Worm (Caenorhabditis elegans) whole organism, young adult: ENCODE measurements around the gene F18G5.1.
A peak's percentile ranks its signal among the peaks of the same experiment; 100 is the strongest.

ENCODE experiments used
- B0019.2 ChIP-seq: fragments of 200-800 bp; sonication (Bioruptor generic); conservative IDR thresholded peaks from 2 replicates; pipeline ENCODE4 v1.3.6; 2022; ENCODE audit warnings: missing genetic modification reagents, missing genetic modification characterization, missing compliant biosample characterization
- B0261.1 ChIP-seq: sonication (generic microtip); optimal IDR thresholded peaks from 2 replicates; lab custom pipeline; 2016; ENCODE audit warnings: mild to moderate bottlenecking, missing genetic modification characterization, moderate library complexity, missing compliant biosample characterization
- D2030.7 ChIP-seq: fragments of 200-800 bp; sonication (Bioruptor generic); IDR thresholded peaks from 2 replicates; pipeline ENCODE4 v1.3.6; 2022; ENCODE audit warnings: missing genetic modification reagents, missing genetic modification characterization, missing compliant biosample characterization
- F22D6.2 ChIP-seq: sonication (generic microtip); optimal IDR thresholded peaks from 2 replicates; lab custom pipeline; 2016; ENCODE audit warnings: mild to moderate bottlenecking, missing genetic modification characterization, missing compliant biosample characterization
- F39B2.1 ChIP-seq: fragments of 200-800 bp; sonication (Bioruptor generic); IDR thresholded peaks from 2 replicates; pipeline ENCODE4 v1.3.6; 2022; ENCODE audit warnings: missing genetic modification reagents, missing genetic modification characterization, missing compliant biosample characterization
- F55B11.4 ChIP-seq: sonication (generic microtip); optimal IDR thresholded peaks from 2 replicates; lab custom pipeline; 2016; ENCODE audit warnings: missing compliant biosample characterization, missing genetic modification characterization, borderline replicate concordance; ENCODE audit not compliant: insufficient read depth
- Y79H2A.3 ChIP-seq: fragments of 200-800 bp; sonication (Bioruptor generic); conservative IDR thresholded peaks from 2 replicates; pipeline ENCODE4 v1.3.6; 2022; ENCODE audit warnings: missing genetic modification reagents, missing genetic modification characterization, missing compliant biosample characterization
- aptf-2 ChIP-seq: fragments of 200-800 bp; sonication (Bioruptor generic); conservative IDR thresholded peaks from 2 replicates; pipeline ENCODE4 v1.3.6; 2022; ENCODE audit warnings: missing genetic modification reagents, missing genetic modification characterization, missing compliant biosample characterization
- atf-7 ChIP-seq: sonication (generic microtip); optimal IDR thresholded peaks from 2 replicates; lab custom pipeline; 2017; ENCODE audit warnings: mild to moderate bottlenecking, missing genetic modification characterization, missing compliant biosample characterization
- bed-2 ChIP-seq: fragments of 200-800 bp; sonication (Bioruptor generic); IDR thresholded peaks from 2 replicates; pipeline ENCODE4 v1.3.6; 2022; ENCODE audit warnings: missing genetic modification reagents, missing genetic modification characterization, missing compliant biosample characterization
- cebp-1 ChIP-seq, 2 experiments: fragments of 200-800 bp in 1 of 2; sonication (Bioruptor generic) in 1 of 2; sonication (generic microtip) in 1 of 2; IDR thresholded peaks in 1 of 2; optimal IDR thresholded peaks in 1 of 2; 2 replicates each; pipeline versions ENCODE4 v1.3.6 to Lab custom; 2017 to 2022; ENCODE audit warnings: missing compliant biosample characterization in 2 of 2, missing genetic modification characterization in 2 of 2, mild to moderate bottlenecking in 1 of 2, missing genetic modification reagents in 1 of 2, moderate library complexity in 1 of 2
- ceh-27 ChIP-seq: fragments of 200-800 bp; sonication (Bioruptor generic); optimal IDR thresholded peaks from 2 replicates; lab custom pipeline; 2018; ENCODE audit warnings: mild to moderate bottlenecking, missing genetic modification characterization, moderate library complexity, missing compliant biosample characterization
- ceh-58 ChIP-seq: fragments of 200-800 bp; sonication (Bioruptor generic); IDR thresholded peaks from 2 replicates; pipeline ENCODE4 v1.3.6; 2022; ENCODE audit warnings: missing genetic modification characterization, missing compliant biosample characterization
- ceh-79 ChIP-seq: sonication (generic microtip); optimal IDR thresholded peaks from 2 replicates; lab custom pipeline; 2017; ENCODE audit warnings: mild to moderate bottlenecking, missing genetic modification characterization, missing compliant biosample characterization
- die-1 ChIP-seq: sonication (generic microtip); optimal IDR thresholded peaks from 2 replicates; lab custom pipeline; 2016; ENCODE audit warnings: missing genotype, mild to moderate bottlenecking, missing genetic modification characterization, missing compliant biosample characterization
- egl-18 ChIP-seq: fragments of 200-800 bp; sonication (Bioruptor generic); IDR thresholded peaks from 2 replicates; pipeline ENCODE4 v1.3.6; 2022; ENCODE audit warnings: missing genetic modification reagents, missing genetic modification characterization, missing compliant biosample characterization
- hlh-12 ChIP-seq: sonication (generic microtip); optimal IDR thresholded peaks from 2 replicates; lab custom pipeline; 2016; ENCODE audit warnings: missing genetic modification characterization, missing compliant biosample characterization
- hlh-26 ChIP-seq: fragments of 200-800 bp; sonication (Bioruptor generic); conservative IDR thresholded peaks from 2 replicates; pipeline ENCODE4 v1.3.6; 2022; ENCODE audit warnings: missing genetic modification reagents, missing genetic modification characterization, missing compliant biosample characterization
- lin-40 ChIP-seq: sonication (generic microtip); optimal IDR thresholded peaks from 2 replicates; lab custom pipeline; 2016; ENCODE audit warnings: missing genetic modification characterization, mild to moderate bottlenecking, missing compliant biosample characterization, missing genotype, missing genetic modification reagents
- lsl-1 ChIP-seq: fragments of 200-800 bp; sonication (Bioruptor generic); optimal IDR thresholded peaks from 2 replicates; lab custom pipeline; 2018; ENCODE audit warnings: mild to moderate bottlenecking, missing genetic modification characterization, moderate library complexity, missing compliant biosample characterization
- nhr-80 ChIP-seq: sonication (generic microtip); optimal IDR thresholded peaks from 2 replicates; lab custom pipeline; 2016; ENCODE audit warnings: missing genetic modification characterization, missing compliant biosample characterization
- pha-4 ChIP-seq: fragments of 150-350 bp; sonication (generic microtip); optimal IDR thresholded peaks from 2 replicates; lab custom pipeline; 2014; ENCODE audit warnings: missing biosample characterization, missing genetic modification reagents, missing genetic modification characterization
- rpc-1 ChIP-seq, 2 experiments: fragments of 150-350 bp in 1 of 2; sonication (generic microtip) in 1 of 2; optimal IDR thresholded peaks; 2 replicates each; lab custom pipeline; 2014 to 2018; ENCODE audit warnings: missing biosample characterization in 1 of 2, missing genetic modification characterization in 1 of 2, missing genetic modification reagents in 1 of 2, missing genotype in 1 of 2
- sdz-38 ChIP-seq: sonication (generic microtip); optimal IDR thresholded peaks from 2 replicates; lab custom pipeline; 2016; ENCODE audit warnings: missing genotype, missing genetic modification characterization, missing compliant biosample characterization
- snpc-3.4 ChIP-seq: sonication (generic microtip); optimal IDR thresholded peaks from 2 replicates; lab custom pipeline; 2017; ENCODE audit warnings: missing genetic modification characterization, mild to moderate bottlenecking, missing compliant biosample characterization, antibody characterized with exemption, moderate library complexity, missing genotype, missing genetic modification reagents
- somi-1 ChIP-seq: fragments of 200-800 bp; sonication (Bioruptor generic); optimal IDR thresholded peaks from 2 replicates; lab custom pipeline; 2018; ENCODE audit warnings: mild to moderate bottlenecking, missing genetic modification characterization, missing compliant biosample characterization
- unc-62 ChIP-seq: fragments of 150-350 bp; optimal IDR thresholded peaks from 2 replicates; lab custom pipeline; 2014; ENCODE audit warnings: missing biosample characterization, missing genetic modification reagents, missing genetic modification characterization
- ztf-25 ChIP-seq: fragments of 200-800 bp; sonication (Bioruptor generic); IDR thresholded peaks from 2 replicates; pipeline ENCODE4 v1.3.6; 2022; ENCODE audit warnings: missing genetic modification reagents, missing genetic modification characterization, missing compliant biosample characterization
- ztf-28 ChIP-seq: fragments of 200-800 bp; sonication (Bioruptor generic); IDR thresholded peaks from 2 replicates; pipeline ENCODE4 v1.3.6; 2022; ENCODE audit warnings: missing genetic modification reagents, missing genetic modification characterization, missing compliant biosample characterization
- ztf-3 ChIP-seq: fragments of 200-800 bp; sonication (Bioruptor generic); optimal IDR thresholded peaks from 2 replicates; lab custom pipeline; 2018; ENCODE audit warnings: mild to moderate bottlenecking, missing genetic modification characterization, missing compliant biosample characterization
- ztf-6 ChIP-seq: fragments of 200-800 bp; sonication (Bioruptor generic); IDR thresholded peaks from 2 replicates; pipeline ENCODE4 v1.3.6; 2022; ENCODE audit warnings: missing genetic modification reagents, missing genetic modification characterization, missing compliant biosample characterization

Gene F18G5.1

ce11 chrX:9278653-9279052 is 19.0 kb downstream of the F18G5.1 start, which contains the start of gene B0416.4:
Gene B0416.4 (plus strand): TSS chrX:9278953.
- no peak for TF ChIP-seq ztf-6 (GFP tag; lab: Robert Waterston, UW)
- TF ChIP-seq F55B11.4 (tag; lab: Kevin White, UChicago): no peak
- TF ChIP-seq rpc-1 (optimal IDR thresholded peaks at IDR 0.05; lab: Kevin White, UChicago): no peak
- TF ChIP-seq rpc-1 (tag; optimal IDR thresholded peaks at IDR 0.05; lab: Kevin White, UChicago): no peak
- no peak for TF ChIP-seq snpc-3.4
- TF ChIP-seq D2030.7 (GFP tag; lab: Robert Waterston, UW): no peak

- TF ChIP-seq ceh-79 (tag; lab: Kevin White, UChicago) (no peak), cebp-1 (GFP tag; IDR thresholded peaks at IDR 0.05; lab: Robert Waterston, UW) (no peak), cebp-1 (tag; optimal IDR thresholded peaks at IDR 0.05; lab: Kevin White, UChicago) (no peak), lsl-1 (GFP tag; lab: Kevin White, UChicago) (no peak), F22D6.2 (tag; lab: Kevin White, UChicago) (no peak)
These were observed 23.4 kb downstream of the F18G5.1 start, which contains the start of gene B0416.11 for ce11 chrX:9283026-9283425. Gene B0416.11 (minus strand): TSS chrX:9283126.

DNA sequence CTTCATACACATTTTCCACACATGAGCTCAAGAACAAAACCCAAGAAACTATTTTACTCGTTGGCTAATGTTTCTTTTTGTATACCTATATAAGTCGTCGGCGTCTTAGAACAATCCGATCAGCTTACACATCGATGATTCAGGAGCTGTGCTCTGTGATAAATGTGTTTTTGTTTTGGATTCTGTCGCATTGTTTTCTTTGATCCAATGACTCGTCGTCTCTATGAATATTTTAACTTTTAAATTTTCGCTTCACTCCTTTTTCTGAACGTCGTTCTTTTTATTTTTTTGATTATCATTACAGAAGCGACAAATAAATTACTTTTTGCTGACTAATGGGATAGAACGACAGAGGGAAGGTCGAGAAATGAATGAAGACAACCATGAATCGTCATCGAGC is 31.7 kb downstream of the F18G5.1 start, which contains the start of gene B0416.3:
B0416.3 (plus strand) TSS at position 301 of the 400 bp plus-strand sequence.
- TF ChIP-seq egl-18 (no peak), hlh-26 (GFP tag; lab: Robert Waterston, UW) (no peak), B0019.2 (no peak), ztf-28 (GFP tag; lab: Robert Waterston, UW) (no peak), F39B2.1 (GFP tag; lab: Robert Waterston, UW) (no peak), F55B11.4 (tag; lab: Kevin White, UChicago) (no peak), somi-1 (GFP tag; lab: Kevin White, UChicago) (no peak), rpc-1 (optimal IDR thresholded peaks at IDR 0.05; lab: Kevin White, UChicago) (no peak), rpc-1 (tag; optimal IDR thresholded peaks at IDR 0.05; lab: Kevin White, UChicago) (no peak), Y79H2A.3 (GFP tag; lab: Robert Waterston, UW) (no peak), aptf-2 (GFP tag; lab: Robert Waterston, UW) (no peak), hlh-12 (no peak), ceh-58 (GFP tag; lab: Robert Waterston, UW) (no peak), ztf-6 (GFP tag; lab: Robert Waterston, UW) (no peak), die-1 (tag; lab: Kevin White, UChicago) (no peak), pha-4 (no peak), ztf-3 (GFP tag; lab: Kevin White, UChicago) (no peak), B0261.1 (tag; lab: Kevin White, UChicago) (no peak)

ce11 chrX:9295471-9295870 is 35.8 kb downstream of the F18G5.1 start:
- TF ChIP-seq ztf-25 (GFP tag; lab: Robert Waterston, UW): no peak
- TF ChIP-seq nhr-80 (tag; lab: Kevin White, UChicago): peak; percentile 61
- peak; percentile 34 for TF ChIP-seq atf-7
- no peak for TF ChIP-seq unc-62 (GFP tag; lab: Kevin White, UChicago)
- TF ChIP-seq bed-2 (GFP tag; lab: Robert Waterston, UW): no peak
- no peak for TF ChIP-seq cebp-1 (GFP tag; IDR thresholded peaks at IDR 0.05; lab: Robert Waterston, UW)
- TF ChIP-seq cebp-1 (tag; optimal IDR thresholded peaks at IDR 0.05; lab: Kevin White, UChicago): peak; percentile 20

- peak; percentile 17 for TF ChIP-seq rpc-1 (optimal IDR thresholded peaks at IDR 0.05; lab: Kevin White, UChicago)
- no peak for TF ChIP-seq rpc-1 (tag; optimal IDR thresholded peaks at IDR 0.05; lab: Kevin White, UChicago)
- TF ChIP-seq sdz-38 (tag; lab: Kevin White, UChicago): no peak
- no peak for TF ChIP-seq ceh-27 (GFP tag; lab: Kevin White, UChicago)
- TF ChIP-seq cebp-1 (GFP tag; IDR thresholded peaks at IDR 0.05; lab: Robert Waterston, UW): no peak
- peak; percentile 20 for TF ChIP-seq cebp-1 (tag; optimal IDR thresholded peaks at IDR 0.05; lab: Kevin White, UChicago)
- TF ChIP-seq lin-40 (tag; lab: Kevin White, UChicago): peak; percentile 3
- TF ChIP-seq snpc-3.4: no peak
- TF ChIP-seq, all 124 proteins: peak for 3
These were observed 36.9 kb downstream of the F18G5.1 start, which contains the start of gene gly-13 for ce11 chrX:9296591-9296990. Gene gly-13 (minus strand): TSS chrX:9296622.
